Worm (Caenorhabditis elegans): ENCODE results near the gene ctsa-2.

ctsa-2 gene

DNA sequence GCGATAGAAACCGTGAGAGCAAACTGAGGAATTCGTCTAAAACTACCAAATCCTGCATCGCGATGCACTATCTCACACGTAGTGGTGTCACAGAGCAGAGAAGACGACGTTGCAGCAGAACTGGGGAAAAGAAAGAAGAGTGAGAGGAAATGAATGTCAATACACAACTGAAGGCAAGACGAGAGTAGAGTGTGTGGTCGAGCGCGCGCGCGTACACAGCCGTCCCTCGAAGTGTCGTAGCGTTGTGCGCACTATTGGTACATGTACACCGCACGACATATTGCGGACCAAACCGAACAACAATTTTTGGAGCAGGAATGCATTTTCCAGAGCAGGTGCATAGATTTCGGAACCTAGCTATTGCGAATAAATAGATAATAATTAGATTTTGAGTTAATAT is 52.0 kb downstream of the ctsa-2 start (continued):
- no peak for TF ChIP-seq T20F7.1 (GFP tag; optimal IDR thresholded peaks at IDR 0.05)
- TF ChIP-seq F26F4.8 (GFP tag; conservative IDR thresholded peaks at IDR 0.05) = no peak
- TF ChIP-seq T26A8.4 (GFP tag; IDR thresholded peaks at IDR 0.05) = no peak
- TF ChIP-seq egl-43 (GFP tag; IDR thresholded peaks at IDR 0.05) = peak; percentile 61; the same call in 1 of the 2 replicates
- TF ChIP-seq nhr-76 (tag; optimal IDR thresholded peaks at IDR 0.05) = no peak
- TF ChIP-seq hmg-1.1 (GFP tag; IDR thresholded peaks at IDR 0.05) = peak; percentile 87
- TF ChIP-seq ctbp-1 (GFP tag; IDR thresholded peaks at IDR 0.05) = peak; percentile 51; the same call in 1 of the 2 replicates
- TF ChIP-seq Y48G9A.11 (GFP tag; IDR thresholded peaks at IDR 0.05) = no peak
- TF ChIP-seq tag-97 (GFP tag; IDR thresholded peaks at IDR 0.05) = no peak
- TF ChIP-seq Y105C5A.15 (GFP tag; IDR thresholded peaks at IDR 0.05) = no peak
- TF ChIP-seq hlh-30 (tag; optimal IDR thresholded peaks at IDR 0.05; ENCODE audit: insufficient read depth) = peak; percentile 70
- TF ChIP-seq mdt-29 (GFP tag; IDR thresholded peaks at IDR 0.05) = no peak
- TF ChIP-seq tra-1 (GFP tag; IDR thresholded peaks at IDR 0.05) = no peak
- TF ChIP-seq zfp-3 (GFP tag; conservative IDR thresholded peaks at IDR 0.05) = no peak
- peak; percentile 95 for TF ChIP-seq aha-1 (tag)
- TF ChIP-seq mes-2 (tag; optimal IDR thresholded peaks at IDR 0.05; ENCODE audit: poor library complexity, severe bottlenecking) = peak; percentile 78
- TF ChIP-seq zip-2 (tag; optimal IDR thresholded peaks at IDR 0.05) = no peak
- TF ChIP-seq ceh-20 (GFP tag; IDR thresholded peaks at IDR 0.05) = peak; percentile 73
- TF ChIP-seq pqm-1 (tag; optimal IDR thresholded peaks at IDR 0.05) = no peak
- TF ChIP-seq pha-4 (GFP tag; IDR thresholded peaks at IDR 0.05) = no peak
- TF ChIP-seq pha-4 (tag; optimal IDR thresholded peaks at IDR 0.05) = peak; percentile 3
- no peak for TF ChIP-seq attf-4 (tag; optimal IDR thresholded peaks at IDR 0.05)
- peak; percentile 8 for TF ChIP-seq nhr-77 (tag; optimal IDR thresholded peaks at IDR 0.05)
- TF ChIP-seq nhr-25 (tag; optimal IDR thresholded peaks at IDR 0.05; ENCODE audit: borderline replicate concordance, insufficient read depth) = no peak

ce11 chrX:6377634-6378288 is 52.6 kb downstream of the ctsa-2 start, which contains the start of gene lmp-1:
Gene lmp-1, minus strand, starts transcription at chrX:6377684.
- TF ChIP-seq mxl-3 (GFP tag; optimal IDR thresholded peaks at IDR 0.05) (no peak), ceh-82 (tag; optimal IDR thresholded peaks at IDR 0.05) (no peak), mdl-1 (tag; optimal IDR thresholded peaks at IDR 0.05) (no peak), madf-5 (GFP tag; IDR thresholded peaks at IDR 0.05) (no peak), lin-1 (GFP tag; IDR thresholded peaks at IDR 0.05) (no peak), zip-2 (tag; optimal IDR thresholded peaks at IDR 0.05) (no peak), fos-1 (tag; optimal IDR thresholded peaks at IDR 0.05) (no peak), aha-1 (tag) (peak; percentile 84), hlh-11 (tag; optimal IDR thresholded peaks at IDR 0.05) (peak; percentile 18), vab-7 (GFP tag; IDR thresholded peaks at IDR 0.05) (no peak), ceh-44 (GFP tag; IDR thresholded peaks at IDR 0.05) (no peak), nhr-237 (tag; optimal IDR thresholded peaks at IDR 0.05) (no peak), duxl-1 (tag; optimal IDR thresholded peaks at IDR 0.05; ENCODE audit: poor library complexity) (no peak), dmd-6 (GFP tag; IDR thresholded peaks at IDR 0.05) (peak; percentile 38; the same call in 1 of the 2 replicates), R02D3.7 (tag; optimal IDR thresholded peaks at IDR 0.05) (no peak), pqm-1 (tag; optimal IDR thresholded peaks at IDR 0.05) (peak; percentile 33), lin-29 (GFP tag; IDR thresholded peaks at IDR 0.05) (no peak), F26F4.8 (GFP tag; conservative IDR thresholded peaks at IDR 0.05) (no peak), ama-1 (optimal IDR thresholded peaks at IDR 0.05) (no peak), spr-1 (tag; optimal IDR thresholded peaks at IDR 0.05) (no peak), F49E8.2 (tag; optimal IDR thresholded peaks at IDR 0.05; ENCODE audit: borderline replicate concordance) (no peak), nhr-77 (tag; optimal IDR thresholded peaks at IDR 0.05) (no peak), madf-9 (GFP tag; conservative IDR thresholded peaks at IDR 0.05) (no peak), nhr-6 (tag; optimal IDR thresholded peaks at IDR 0.05) (no peak), tra-1 (GFP tag; IDR thresholded peaks at IDR 0.05) (no peak), egl-43 (GFP tag; IDR thresholded peaks at IDR 0.05) (no peak), cey-2 (tag; optimal IDR thresholded peaks at IDR 0.05; ENCODE audit: borderline replicate concordance, insufficient read depth) (no peak), mes-2 (tag; optimal IDR thresholded peaks at IDR 0.05; ENCODE audit: poor library complexity, severe bottlenecking) (no peak), dpl-1 (GFP tag; optimal IDR thresholded peaks at IDR 0.05) (no peak), tag-97 (GFP tag; IDR thresholded peaks at IDR 0.05) (no peak), pha-4 (GFP tag; IDR thresholded peaks at IDR 0.05) (no peak), pha-4 (tag; optimal IDR thresholded peaks at IDR 0.05) (no peak), ctbp-1 (GFP tag; IDR thresholded peaks at IDR 0.05) (no peak), lim-7 (GFP tag; IDR thresholded peaks at IDR 0.05) (no peak), snpc-4 (tag; optimal IDR thresholded peaks at IDR 0.05) (no peak), ztf-11 (tag; optimal IDR thresholded peaks at IDR 0.05) (no peak)
